Fruit fly (Drosophila melanogaster) S2 (cell line): ENCODE data around the gene Ost48.

Experiments
- CG8478 ChIP-seq: fragments of >200 bp; optimal IDR thresholded peaks from 2 replicates; lab custom pipeline; 2018
- CTCF ChIP-seq, 2 experiments: fragments of >200 bp; optimal IDR thresholded peaks; 2 replicates each; lab custom pipeline; 2018

dm6 chrX:9129436-9129835 lies 28.9 kb downstream of the Ost48 start:
- no peak for TF ChIP-seq CG8478
- TF ChIP-seq CTCF (optimal IDR thresholded peaks at IDR 0.05; lab: Kevin White, UChicago) = no peak
